Fruit fly (Drosophila melanogaster): ENCODE data around the gene CG32071.

Gene CG32071

dm6 chr3L:11120419-11120958 lies 16.8 kb upstream of the CG32071 start, which contains the start of the genes FoxK and mRpL2 (continued):
- TF ChIP-seq MESR4 (GFP tag; optimal IDR thresholded peaks at IDR 0.05) (peak; percentile 71), CG13624 (GFP tag; optimal IDR thresholded peaks at IDR 0.05) (peak; percentile 11), BEAF-32 (GFP tag; optimal IDR thresholded peaks at IDR 0.05) (peak; percentile 47), knrl (GFP tag; IDR thresholded peaks at IDR 0.05; ENCODE audit: partially characterized antibody) (0 out of 3 replicates have a peak, but pooled peaks have one; percentile 27), tgo (GFP tag; IDR thresholded peaks at IDR 0.05) (no peak), CG2120 (GFP tag; optimal IDR thresholded peaks at IDR 0.05) (peak; percentile 40), Rx (GFP tag; IDR thresholded peaks at IDR 0.05) (no peak), gcm2 (GFP tag; optimal IDR thresholded peaks at IDR 0.05) (peak; percentile 2), sens (GFP tag) (peak; percentile 78), nmo (GFP tag; optimal IDR thresholded peaks at IDR 0.05) (peak; percentile 19), nom (GFP tag; optimal IDR thresholded peaks at IDR 0.05) (peak; percentile 97), MTF-1 (GFP tag; optimal IDR thresholded peaks at IDR 0.05; ENCODE audit: borderline replicate concordance) (peak; percentile 55), CG9797 (GFP tag; optimal IDR thresholded peaks at IDR 0.05) (peak; percentile 54), CG14014 (GFP tag; IDR thresholded peaks at IDR 0.05) (0 out of 2 replicates have a peak, but pooled peaks have one; percentile 6), CG4282 (GFP tag; optimal IDR thresholded peaks at IDR 0.05) (peak; percentile 39), CG2116 (GFP tag; optimal IDR thresholded peaks at IDR 0.05) (peak; percentile 35), Bgb (GFP tag; IDR thresholded peaks at IDR 0.05; ENCODE audit: partially characterized antibody) (peak; percentile 23; the same call in 1 of the 2 replicates), row (GFP tag; IDR thresholded peaks at IDR 0.05) (peak; percentile 20; the same call in 1 of the 3 replicates), otp (GFP tag; IDR thresholded peaks at IDR 0.05) (no peak), HmgZ (tag; optimal IDR thresholded peaks at IDR 0.05) (peak; percentile 54), CHES-1-like (GFP tag; optimal IDR thresholded peaks at IDR 0.05) (peak; percentile 40), gro (GFP tag; optimal IDR thresholded peaks at IDR 0.05) (peak; percentile 18), bbx (GFP tag; IDR thresholded peaks at IDR 0.05; ENCODE audit: partially characterized antibody) (peak; percentile 56), CG4820 (GFP tag; optimal IDR thresholded peaks at IDR 0.05) (no peak), Myb (GFP tag; optimal IDR thresholded peaks at IDR 0.05) (peak; percentile 78), onecut (GFP tag; IDR thresholded peaks at IDR 0.05) (peak; percentile 25; the same call in 1 of the 2 replicates), gem (tag; optimal IDR thresholded peaks at IDR 0.05) (peak; percentile 4), lov (optimal IDR thresholded peaks at IDR 0.05) (peak; percentile 16), lov (GFP tag; IDR thresholded peaks at IDR 0.05) (no peak), CG1603 (tag; optimal IDR thresholded peaks at IDR 0.05) (peak; percentile 71), Hmr (GFP tag; optimal IDR thresholded peaks at IDR 0.05) (peak; percentile 4), dm (GFP tag; optimal IDR thresholded peaks at IDR 0.05) (peak; percentile 90), Ssrp (tag; optimal IDR thresholded peaks at IDR 0.05) (no peak), zf30C (GFP tag; optimal IDR thresholded peaks at IDR 0.05) (peak; percentile 30), cwo (GFP tag; optimal IDR thresholded peaks at IDR 0.05) (peak; percentile 64), CG33213 (GFP tag; optimal IDR thresholded peaks at IDR 0.05) (peak; percentile 10), CG12769 (tag; optimal IDR thresholded peaks at IDR 0.05) (peak; percentile 10), CG34422 (GFP tag; IDR thresholded peaks at IDR 0.05) (peak; percentile 74; the same call in 2 of the 3 replicates), caup (GFP tag; optimal IDR thresholded peaks at IDR 0.05; ENCODE audit: severe bottlenecking) (peak; percentile 6), CG4328 (GFP tag; optimal IDR thresholded peaks at IDR 0.05) (no peak), CG15514 (GFP tag; optimal IDR thresholded peaks at IDR 0.05) (peak; percentile 69), CG42726 (GFP tag; IDR thresholded peaks at IDR 0.05; ENCODE audit: partially characterized antibody) (0 out of 2 replicates have a peak, but pooled peaks have one; percentile 29), CG13287 (GFP tag; IDR thresholded peaks at IDR 0.05; ENCODE audit: partially characterized antibody) (peak; percentile 57; the same call in 1 of the 2 replicates), cg (GFP tag; optimal IDR thresholded peaks at IDR 0.05) (peak; percentile 26), Dll (GFP tag; IDR thresholded peaks at IDR 0.05; ENCODE audit: partially characterized antibody) (0 out of 4 replicates have a peak, but pooled peaks have one; percentile 40), Opbp (GFP tag; IDR thresholded peaks at IDR 0.05; ENCODE audit: partially characterized antibody) (peak; percentile 55; the same call in 2 of the 3 replicates), pzg (GFP tag; optimal IDR thresholded peaks at IDR 0.05) (peak; percentile 82)

Measured in whole organism, embryonic.